Fruit fly (Drosophila melanogaster) whole organism, embryonic: ENCODE data around the gene AP-1mu.

Experiments
- Ada2b ChIP-seq: fragments of 200-800 bp; sonication (Bioruptor generic); IDR thresholded peaks from 2 replicates; pipeline ENCODE4 v1.3.6; 2022; ENCODE audit warnings: missing biosample characterization, missing genetic modification characterization
- Atf-2 ChIP-seq: fragments of 200-800 bp; sonication (Bioruptor generic); optimal IDR thresholded peaks from 2 replicates; lab custom pipeline; 2016; ENCODE audit warnings: missing biosample characterization, missing genetic modification characterization
- Atf6 ChIP-seq: fragments of 200-800 bp; sonication (Bioruptor generic); IDR thresholded peaks from 2 replicates; pipeline ENCODE4 v1.3.6; 2022; ENCODE audit warnings: missing biosample characterization, missing genetic modification characterization
- B-H1 ChIP-seq: fragments of 200-800 bp; sonication (Bioruptor generic); IDR thresholded peaks from 3 replicates; pipeline ENCODE4 v1.3.6; 2022; ENCODE audit warnings: missing biosample characterization, missing genetic modification characterization
- BtbVII ChIP-seq: fragments of 200-800 bp; sonication (Bioruptor generic); optimal IDR thresholded peaks from 3 replicates; lab custom pipeline; 2017; ENCODE audit warnings: missing biosample characterization, mild to moderate bottlenecking, missing genetic modification characterization
- CG10274 ChIP-seq: fragments of 200-800 bp; sonication (Bioruptor generic); optimal IDR thresholded peaks from 3 replicates; lab custom pipeline; 2017; ENCODE audit warnings: missing biosample characterization, mild to moderate bottlenecking, missing genetic modification characterization
- CG10543 ChIP-seq: fragments of 200-800 bp; sonication (Bioruptor generic); optimal IDR thresholded peaks from 3 replicates; lab custom pipeline; 2017; ENCODE audit warnings: missing biosample characterization, mild to moderate bottlenecking, missing genetic modification characterization, moderate library complexity
- CG11085 ChIP-seq: fragments of 200-800 bp; sonication (Bioruptor generic); IDR thresholded peaks from 2 replicates; pipeline ENCODE4 v1.3.6; 2022; ENCODE audit warnings: missing biosample characterization, missing genetic modification characterization
- CG11560 ChIP-seq: fragments of 200-800 bp; sonication (Bioruptor generic); IDR thresholded peaks from 3 replicates; pipeline ENCODE4 v1.3.6; 2022; ENCODE audit warnings: missing biosample characterization, missing genetic modification characterization
- CG11695 ChIP-seq: fragments of 200-800 bp; sonication (Bioruptor generic); IDR thresholded peaks from 3 replicates; pipeline ENCODE4 v1.3.6; 2022; ENCODE audit warnings: missing biosample characterization, missing genetic modification characterization
- CG12071 ChIP-seq: fragments of 200-800 bp; sonication (Bioruptor generic); optimal IDR thresholded peaks from 3 replicates; lab custom pipeline; 2018; ENCODE audit warnings: missing biosample characterization, mild to moderate bottlenecking, missing genetic modification characterization
- CG12219 ChIP-seq: fragments of 200-800 bp; sonication (Bioruptor generic); optimal IDR thresholded peaks from 3 replicates; lab custom pipeline; 2018; ENCODE audit warnings: missing biosample characterization, mild to moderate bottlenecking, missing genetic modification characterization
- CG14710 ChIP-seq: fragments of 200-800 bp; sonication (Bioruptor generic); optimal IDR thresholded peaks from 3 replicates; lab custom pipeline; 2019; ENCODE audit warnings: missing biosample characterization, mild to moderate bottlenecking, missing genetic modification characterization, moderate library complexity
- CG1647 ChIP-seq: fragments of 200-800 bp; sonication (Bioruptor generic); optimal IDR thresholded peaks from 3 replicates; lab custom pipeline; 2016; ENCODE audit warnings: missing biosample characterization, missing genetic modification characterization
- CG16815 ChIP-seq: fragments of 200-800 bp; sonication (Bioruptor generic); optimal IDR thresholded peaks from 3 replicates; lab custom pipeline; 2017; ENCODE audit warnings: missing biosample characterization, mild to moderate bottlenecking, missing genetic modification characterization
- CG17359 ChIP-seq: fragments of 200-800 bp; sonication (Bioruptor generic); optimal IDR thresholded peaks from 3 replicates; lab custom pipeline; 2018; ENCODE audit warnings: missing biosample characterization, mild to moderate bottlenecking, missing genetic modification characterization, moderate library complexity
- CG18619 ChIP-seq: fragments of 200-800 bp; sonication (Bioruptor generic); optimal IDR thresholded peaks from 3 replicates; lab custom pipeline; 2017; ENCODE audit warnings: missing biosample characterization, mild to moderate bottlenecking, missing genetic modification characterization
- CG2199 ChIP-seq: fragments of 200-800 bp; sonication (Bioruptor generic); IDR thresholded peaks from 3 replicates; pipeline ENCODE4 v1.3.6; 2022; ENCODE audit warnings: missing biosample characterization, missing genetic modification characterization
- CG31388 ChIP-seq: fragments of 200-800 bp; sonication (Bioruptor generic); optimal IDR thresholded peaks from 2 replicates; lab custom pipeline; 2016; ENCODE audit warnings: missing biosample characterization, missing genetic modification characterization
- CG32767 ChIP-seq: fragments of 200-800 bp; sonication (Bioruptor generic); IDR thresholded peaks from 2 replicates; pipeline ENCODE4 v1.3.6; 2022; ENCODE audit warnings: missing biosample characterization, missing genetic modification characterization
- CG5953 ChIP-seq: fragments of 200-800 bp; sonication (Bioruptor generic); IDR thresholded peaks from 2 replicates; pipeline ENCODE4 v1.3.6; 2022; ENCODE audit warnings: missing biosample characterization, missing genetic modification characterization
- CG6272 ChIP-seq: fragments of 200-800 bp; sonication (Bioruptor generic); IDR thresholded peaks from 2 replicates; pipeline ENCODE4 v1.3.6; 2022; ENCODE audit warnings: missing biosample characterization, missing genetic modification characterization
- CG8281 ChIP-seq: fragments of 200-800 bp; sonication (Bioruptor generic); optimal IDR thresholded peaks from 2 replicates; lab custom pipeline; 2018; ENCODE audit warnings: missing biosample characterization, mild to moderate bottlenecking, missing genetic modification characterization, moderate library complexity
- CG8765 ChIP-seq: fragments of 200-800 bp; sonication (Bioruptor generic); IDR thresholded peaks from 2 replicates; pipeline ENCODE4 v1.3.6; 2022; ENCODE audit warnings: missing biosample characterization, missing genetic modification characterization
- CG9437 ChIP-seq: fragments of 200-800 bp; sonication (Bioruptor generic); optimal IDR thresholded peaks from 2 replicates; lab custom pipeline; 2018; ENCODE audit warnings: missing biosample characterization, mild to moderate bottlenecking, missing genetic modification characterization
- CHES-1-like ChIP-seq: fragments of 200-800 bp; sonication (Bioruptor generic); optimal IDR thresholded peaks from 2 replicates; lab custom pipeline; 2016; ENCODE audit warnings: missing biosample characterization, missing genetic modification characterization
- Doc2 ChIP-seq: fragments of 200-800 bp; sonication (Bioruptor generic); IDR thresholded peaks from 2 replicates; pipeline ENCODE4 v1.3.6; 2022; ENCODE audit warnings: missing biosample characterization, missing genetic modification characterization
- HLH3B ChIP-seq: fragments of 200-800 bp; sonication (Bioruptor generic); IDR thresholded peaks from 2 replicates; pipeline ENCODE4 v1.3.6; 2022; ENCODE audit warnings: missing biosample characterization, missing genetic modification characterization
- Hand ChIP-seq: fragments of 200-800 bp; sonication (Bioruptor generic); optimal IDR thresholded peaks from 2 replicates; lab custom pipeline; 2017; ENCODE audit warnings: mild to moderate bottlenecking, missing biosample characterization, missing genetic modification reagents, missing genetic modification characterization
- MBD-R2 ChIP-seq: fragments of 200-800 bp; sonication (Bioruptor generic); IDR thresholded peaks from 2 replicates; pipeline ENCODE4 v1.3.6; 2022; ENCODE audit warnings: missing biosample characterization, missing genetic modification characterization
- NFAT ChIP-seq: fragments of 200-800 bp; sonication (Bioruptor generic); IDR thresholded peaks from 2 replicates; pipeline ENCODE4 v1.3.6; 2022; ENCODE audit warnings: missing biosample characterization, missing genetic modification characterization
- Nf-YC ChIP-seq: fragments of 200-800 bp; optimal IDR thresholded peaks from 3 replicates; lab custom pipeline; 2019; ENCODE audit warnings: missing biosample characterization, mild to moderate bottlenecking, missing genetic modification characterization, moderate library complexity
- Oli ChIP-seq: fragments of 200-800 bp; sonication (Bioruptor generic); optimal IDR thresholded peaks from 2 replicates; lab custom pipeline; 2018; ENCODE audit warnings: missing biosample characterization, mild to moderate bottlenecking, missing genetic modification characterization, moderate library complexity
- Ravus ChIP-seq: fragments of 200-800 bp; sonication (Bioruptor generic); IDR thresholded peaks from 2 replicates; pipeline ENCODE4 v1.3.6; 2022; ENCODE audit warnings: missing biosample characterization, missing genetic modification characterization
- Rfx ChIP-seq: fragments of 200-800 bp; sonication (Bioruptor generic); IDR thresholded peaks from 2 replicates; pipeline ENCODE4 v1.3.6; 2022; ENCODE audit warnings: missing biosample characterization, missing genetic modification characterization
- Sin3A ChIP-seq: fragments of >200 bp; optimal IDR thresholded peaks from 2 replicates; lab custom pipeline; 2018
- Usf ChIP-seq: fragments of 200-800 bp; sonication (Bioruptor generic); optimal IDR thresholded peaks from 2 replicates; lab custom pipeline; 2017; ENCODE audit warnings: missing genotype, missing biosample characterization, missing genetic modification characterization
- croc ChIP-seq: fragments of 200-800 bp; sonication (Bioruptor generic); conservative IDR thresholded peaks from 3 replicates; pipeline ENCODE4 v1.3.6; 2022; ENCODE audit warnings: missing biosample characterization, missing genetic modification characterization
- dimm ChIP-seq: fragments of 200-800 bp; sonication (Bioruptor generic); IDR thresholded peaks from 2 replicates; pipeline ENCODE4 v1.3.6; 2022; ENCODE audit warnings: missing biosample characterization, missing genetic modification characterization
- gem ChIP-seq: fragments of 200-800 bp; sonication (Bioruptor generic); optimal IDR thresholded peaks from 2 replicates; lab custom pipeline; 2019; ENCODE audit warnings: missing biosample characterization, mild to moderate bottlenecking, missing genetic modification characterization, moderate library complexity
- insv ChIP-seq, 2 experiments: fragments of 200-800 bp; sonication (Bioruptor generic); optimal IDR thresholded peaks; 3 replicates each; lab custom pipeline; 2016 to 2018; ENCODE audit warnings: missing biosample characterization in 2 of 2, missing genetic modification characterization in 2 of 2
- inv ChIP-seq: fragments of 200-800 bp; sonication (Bioruptor generic); IDR thresholded peaks from 2 replicates; pipeline ENCODE4 v1.3.6; 2022; ENCODE audit warnings: missing biosample characterization, missing genetic modification characterization; ENCODE audit not compliant: partially characterized antibody
- lola ChIP-seq, 3 experiments: fragments of >200 bp in 2 of 3; fragments of 200-800 bp in 1 of 3; sonication (Bioruptor generic) in 1 of 3; optimal IDR thresholded peaks; 2 replicates each; lab custom pipeline; 2017 to 2019; ENCODE audit warnings: missing biosample characterization in 3 of 3, missing genetic modification characterization in 3 of 3, mild to moderate bottlenecking in 1 of 3, moderate library complexity in 1 of 3
- nerfin-1 ChIP-seq: fragments of 200-800 bp; sonication (Bioruptor generic); optimal IDR thresholded peaks from 3 replicates; lab custom pipeline; 2019; ENCODE audit warnings: missing biosample characterization, mild to moderate bottlenecking, missing genetic modification characterization, moderate library complexity
- nerfin-2 ChIP-seq: fragments of 200-800 bp; sonication (Bioruptor generic); IDR thresholded peaks from 2 replicates; pipeline ENCODE4 v1.3.6; 2022; ENCODE audit warnings: missing biosample characterization, missing genetic modification characterization; ENCODE audit not compliant: partially characterized antibody
- org-1 ChIP-seq: fragments of 200-800 bp; sonication (Bioruptor generic); optimal IDR thresholded peaks from 2 replicates; lab custom pipeline; 2017; ENCODE audit warnings: missing biosample characterization, missing genetic modification characterization
- psq ChIP-seq: fragments of 200-800 bp; sonication (Bioruptor generic); optimal IDR thresholded peaks from 2 replicates; lab custom pipeline; 2017; ENCODE audit warnings: missing biosample characterization, missing genetic modification characterization
- pzg ChIP-seq: fragments of 200-800 bp; sonication (Bioruptor generic); optimal IDR thresholded peaks from 3 replicates; lab custom pipeline; 2018; ENCODE audit warnings: missing biosample characterization, mild to moderate bottlenecking, missing genetic modification characterization, moderate library complexity
- zfh1 ChIP-seq: fragments of 200-800 bp; sonication (Bioruptor generic); IDR thresholded peaks from 3 replicates; pipeline ENCODE4 v1.3.6; 2022; ENCODE audit warnings: missing biosample characterization, missing genetic modification characterization

AP-1mu gene

DNA sequence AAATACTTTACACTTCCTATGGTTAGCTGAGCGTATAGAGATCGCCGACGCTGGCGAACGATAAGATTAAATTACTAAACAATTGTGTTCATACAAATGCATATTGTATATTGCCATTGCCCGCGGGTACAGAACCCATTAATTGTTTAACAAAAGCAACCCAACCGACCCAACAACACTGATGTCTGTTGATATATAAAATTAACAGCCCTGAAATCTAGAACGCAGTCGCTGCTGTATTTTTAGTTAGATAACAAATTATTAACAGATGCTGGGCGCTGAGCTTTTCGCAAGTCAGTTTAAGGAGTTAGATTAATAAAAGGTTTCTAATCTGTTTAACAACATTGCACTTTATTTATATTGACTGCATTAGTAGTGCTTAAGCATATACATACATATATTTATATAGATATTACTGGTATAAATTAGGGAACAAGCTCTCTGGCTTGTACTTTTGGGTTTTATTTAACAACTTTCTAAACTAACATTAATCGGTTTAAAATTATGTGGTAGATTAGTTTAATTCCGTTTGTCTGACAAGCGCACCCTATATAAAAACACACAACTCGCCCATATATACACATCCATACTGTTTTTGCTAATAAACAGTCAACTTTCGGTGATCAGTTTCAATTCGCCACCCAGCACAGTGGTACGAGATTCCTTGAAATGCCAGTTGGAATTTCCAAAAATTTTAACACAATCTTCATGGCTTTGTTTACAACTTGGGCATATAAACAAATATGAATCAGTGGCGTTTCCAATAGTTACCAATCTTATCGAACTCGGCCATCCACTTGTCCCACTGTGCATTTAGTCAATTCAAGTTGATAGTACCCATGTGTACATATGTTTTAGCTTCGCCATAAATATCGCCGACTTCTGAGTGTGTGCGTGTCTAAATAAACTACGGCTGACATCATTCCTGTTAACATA is 31.1 kb downstream of the AP-1mu start (continued):
- peak; percentile 90 for TF ChIP-seq HLH3B
- no peak for TF ChIP-seq lola (GFP tag; optimal IDR thresholded peaks at IDR 0.05; lab: Kevin White, UChicago)
- 0 out of 2 replicates have a peak, but pooled peaks have one; percentile 28 for TF ChIP-seq nerfin-2 (GFP tag; lab: Robert Waterston, UW)
- no peak for TF ChIP-seq nerfin-1 (tag; lab: Kevin White, UChicago)
- TF ChIP-seq CG17359 (tag; lab: Kevin White, UChicago) = peak; percentile 86
- no peak for TF ChIP-seq Sin3A
- peak; percentile 88 for TF ChIP-seq gem (tag; lab: Kevin White, UChicago)
- TF ChIP-seq CG11560 (tag; lab: Robert Waterston, UW) = peak; percentile 77; the same call in 2 of the 3 replicates
- peak; percentile 88 for TF ChIP-seq CG6272 (GFP tag; lab: Robert Waterston, UW)
- peak; percentile 94 for TF ChIP-seq CG1647 (GFP tag; lab: Kevin White, UChicago)
- peak; percentile 67 for TF ChIP-seq Hand (GFP tag; lab: Kevin White, UChicago)
- TF ChIP-seq NFAT (GFP tag; lab: Robert Waterston, UW) = peak; percentile 95
- peak; percentile 35 for TF ChIP-seq CG14710 (tag; lab: Kevin White, UChicago)
- TF ChIP-seq CG10543 = peak; percentile 86
- peak; percentile 83 for TF ChIP-seq Doc2 (GFP tag; lab: Robert Waterston, UW)
- TF ChIP-seq Usf = peak; percentile 3
- TF ChIP-seq Atf-2 (GFP tag; lab: Kevin White, UChicago) = peak; percentile 77
- peak; percentile 90 for TF ChIP-seq CHES-1-like (GFP tag; lab: Kevin White, UChicago)
- TF ChIP-seq psq (GFP tag; lab: Kevin White, UChicago) = peak; percentile 7
- peak; percentile 96 for TF ChIP-seq Ada2b
- TF ChIP-seq insv (GFP tag; optimal IDR thresholded peaks at IDR 0.05; lab: Kevin White, UChicago) = no peak
- peak; percentile 92 for TF ChIP-seq BtbVII
- peak; percentile 91 for TF ChIP-seq zfh1 (GFP tag; lab: Robert Waterston, UW)
- peak; percentile 90 for TF ChIP-seq CG2199 (GFP tag; lab: Robert Waterston, UW)
- TF ChIP-seq MBD-R2 = peak; percentile 88
- peak; percentile 98 for TF ChIP-seq Rfx (GFP tag; lab: Robert Waterston, UW)
- TF ChIP-seq Oli (tag; lab: Kevin White, UChicago) = peak; percentile 75
- peak; percentile 77 for TF ChIP-seq CG5953
- peak; percentile 80 for TF ChIP-seq CG12219 (GFP tag; lab: Kevin White, UChicago)
- TF ChIP-seq Nf-YC = peak; percentile 74
- TF ChIP-seq org-1 (GFP tag; lab: Kevin White, UChicago) = peak; percentile 87
- TF ChIP-seq CG10274 (GFP tag; lab: Kevin White, UChicago) = peak; percentile 79
- TF ChIP-seq inv = peak; percentile 35; the same call in 1 of the 2 replicates
- TF ChIP-seq Atf6 (GFP tag; lab: Robert Waterston, UW) = peak; percentile 87
- peak; percentile 52 for TF ChIP-seq CG16815
- peak; percentile 73 for TF ChIP-seq CG32767 (GFP tag; lab: Robert Waterston, UW)
- no peak; the same call in 2 of the 3 replicates for TF ChIP-seq croc (GFP tag; lab: Robert Waterston, UW)
- TF ChIP-seq CG31388 (GFP tag; lab: Kevin White, UChicago) = peak; percentile 18
- peak; percentile 93 for TF ChIP-seq CG11085 (GFP tag; lab: Robert Waterston, UW)
- TF ChIP-seq CG8281 (tag; lab: Kevin White, UChicago) = peak; percentile 62
- peak; percentile 95 for TF ChIP-seq CG12071
- TF ChIP-seq pzg = peak; percentile 23
- TF ChIP-seq CG9437 = peak; percentile 61
- peak; percentile 39; the same call in 1 of the 2 replicates for TF ChIP-seq dimm
- peak; percentile 67 for TF ChIP-seq CG18619 (GFP tag; lab: Kevin White, UChicago)
- TF ChIP-seq CG11695 = peak; percentile 94
- TF ChIP-seq CG8765 (GFP tag; lab: Robert Waterston, UW) = peak; percentile 64; the same call in 1 of the 2 replicates
- TF ChIP-seq B-H1 (GFP tag; lab: Robert Waterston, UW) = peak; percentile 89
- TF ChIP-seq Ravus (GFP tag; lab: Robert Waterston, UW) = peak; percentile 84
